Worm (Caenorhabditis elegans) whole organism, mixed stage, embryonic: Measurements from ENCODE around the gene frpr-3.

Experiments used
- M03D4.4 ChIP-seq: sonication (generic microtip); optimal IDR thresholded peaks from 2 replicates; lab custom pipeline; 2017; ENCODE audit warnings: mild to moderate bottlenecking, missing genetic modification characterization, missing compliant biosample characterization
- elt-1 ChIP-seq: sonication (generic microtip); optimal IDR thresholded peaks from 2 replicates; lab custom pipeline; 2017; ENCODE audit warnings: missing genetic modification characterization, mild to moderate bottlenecking, missing compliant biosample characterization, antibody characterized with exemption, moderate library complexity, borderline replicate concordance; ENCODE audit not compliant: insufficient read depth
- mep-1 ChIP-seq: fragments of 150-350 bp; optimal IDR thresholded peaks from 2 replicates; lab custom pipeline; 2017; ENCODE audit warnings: missing biosample characterization, missing genetic modification reagents, missing genetic modification characterization, inconsistent platforms
- mls-2 ChIP-seq: sonication (generic microtip); optimal IDR thresholded peaks from 2 replicates; lab custom pipeline; 2016; ENCODE audit warnings: mild to moderate bottlenecking, missing genetic modification characterization, moderate library complexity, missing compliant biosample characterization
- nhr-12 ChIP-seq: fragments of 150-350 bp; optimal IDR thresholded peaks from 2 replicates; lab custom pipeline; 2014; ENCODE audit warnings: missing biosample characterization, missing genetic modification characterization
- nhr-2 ChIP-seq: fragments of 150-350 bp; optimal IDR thresholded peaks from 2 replicates; lab custom pipeline; 2014; ENCODE audit warnings: missing biosample characterization, missing genetic modification characterization
- nhr-237 ChIP-seq: fragments of 150-350 bp; optimal IDR thresholded peaks from 2 replicates; lab custom pipeline; 2014; ENCODE audit warnings: missing biosample characterization, missing genetic modification characterization
- nhr-28 ChIP-seq: fragments of 150-350 bp; optimal IDR thresholded peaks from 2 replicates; lab custom pipeline; 2014; ENCODE audit warnings: missing biosample characterization, missing genetic modification characterization
- pha-4 ChIP-seq: fragments of 150-350 bp; optimal IDR thresholded peaks from 2 replicates; lab custom pipeline; 2018; ENCODE audit warnings: missing biosample characterization, missing genetic modification reagents, missing genetic modification characterization
- sem-2 ChIP-seq: fragments of 200-800 bp; sonication (Bioruptor generic); optimal IDR thresholded peaks from 2 replicates; lab custom pipeline; 2018; ENCODE audit warnings: mild to moderate bottlenecking, missing genetic modification characterization, missing compliant biosample characterization
- unc-120 ChIP-seq: sonication (generic microtip); optimal IDR thresholded peaks from 2 replicates; lab custom pipeline; 2017; ENCODE audit warnings: missing genetic modification characterization, missing compliant biosample characterization; ENCODE audit not compliant: poor library complexity, severe bottlenecking
- unc-39 ChIP-seq: fragments of 150-350 bp; optimal IDR thresholded peaks from 2 replicates; lab custom pipeline; 2014; ENCODE audit warnings: missing biosample characterization, missing genetic modification characterization
- unc-62 ChIP-seq: fragments of 150-350 bp; optimal IDR thresholded peaks from 2 replicates; lab custom pipeline; 2014; ENCODE audit warnings: missing biosample characterization, missing genetic modification reagents, missing genetic modification characterization

DNA sequence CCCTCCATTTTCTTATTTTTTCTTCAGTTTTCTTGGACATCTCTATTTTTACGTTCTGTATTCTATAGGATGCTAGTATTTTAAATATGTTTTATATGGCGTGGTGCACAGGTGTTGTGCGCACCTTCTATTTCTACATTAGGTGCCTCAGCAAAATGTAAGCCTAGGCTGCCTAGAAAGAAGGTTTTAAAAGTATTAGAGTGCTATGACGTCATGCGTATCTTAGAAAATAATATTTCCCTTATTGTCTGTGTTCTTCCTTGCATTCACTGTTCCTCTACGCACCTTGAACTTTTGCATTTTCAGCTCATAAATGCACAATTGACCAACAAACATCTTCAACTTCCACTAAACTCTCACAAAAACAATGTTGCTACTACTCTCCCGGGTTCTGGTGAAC lies at the start of gene frpr-3:
- TF ChIP-seq unc-62 (no peak), nhr-28 (no peak), nhr-237 (tag; lab: Kevin White, UChicago) (no peak), sem-2 (GFP tag; lab: Kevin White, UChicago) (no peak), elt-1 (no peak), nhr-2 (tag; lab: Kevin White, UChicago) (no peak), unc-120 (no peak), pha-4 (tag; lab: Kevin White, UChicago) (no peak), unc-39 (tag; lab: Kevin White, UChicago) (no peak), nhr-12 (tag; lab: Kevin White, UChicago) (no peak), mep-1 (tag; lab: Kevin White, UChicago) (no peak), M03D4.4 (tag; lab: Kevin White, UChicago) (no peak), mls-2 (no peak)
